Worm (Caenorhabditis elegans): ENCODE results near the gene set-30.

- TF ChIP-seq mdl-1 (tag; optimal IDR thresholded peaks at IDR 0.05) (no peak), ama-1 (optimal IDR thresholded peaks at IDR 0.05) (no peak), lir-3 (tag; optimal IDR thresholded peaks at IDR 0.05) (no peak), ZK546.5 (tag; optimal IDR thresholded peaks at IDR 0.05) (no peak), nhr-11 (tag; optimal IDR thresholded peaks at IDR 0.05) (no peak), madf-5 (GFP tag; IDR thresholded peaks at IDR 0.05) (no peak), ceh-28 (tag; optimal IDR thresholded peaks at IDR 0.05) (no peak), nhr-10 (tag; optimal IDR thresholded peaks at IDR 0.05) (no peak), nhr-102 (tag; optimal IDR thresholded peaks at IDR 0.05) (no peak), rbr-2 (tag; optimal IDR thresholded peaks at IDR 0.05) (no peak), zfp-2 (tag; optimal IDR thresholded peaks at IDR 0.05) (no peak), ztf-11 (tag; optimal IDR thresholded peaks at IDR 0.05) (no peak), unc-62 (GFP tag; optimal IDR thresholded peaks at IDR 0.05 in 1 of 2) (no peak), unc-62 (tag; optimal IDR thresholded peaks at IDR 0.05) (no peak)
Observed at ce11 chrX:4998875-4999274, at the start of gene set-30.

All from whole organism, L4 larva.